Fruit fly (Drosophila melanogaster): ENCODE data around the gene sas.
A peak's percentile ranks its signal among the peaks of the same experiment; 100 is the strongest.

The sas gene

dm6 chr3R:7162356-7163289, at the start of gene sas:
TSS of gene sas (plus strand) at chr3R:7162808.
- TF ChIP-seq noc (tag; optimal IDR thresholded peaks at IDR 0.05), result no peak

DNA sequence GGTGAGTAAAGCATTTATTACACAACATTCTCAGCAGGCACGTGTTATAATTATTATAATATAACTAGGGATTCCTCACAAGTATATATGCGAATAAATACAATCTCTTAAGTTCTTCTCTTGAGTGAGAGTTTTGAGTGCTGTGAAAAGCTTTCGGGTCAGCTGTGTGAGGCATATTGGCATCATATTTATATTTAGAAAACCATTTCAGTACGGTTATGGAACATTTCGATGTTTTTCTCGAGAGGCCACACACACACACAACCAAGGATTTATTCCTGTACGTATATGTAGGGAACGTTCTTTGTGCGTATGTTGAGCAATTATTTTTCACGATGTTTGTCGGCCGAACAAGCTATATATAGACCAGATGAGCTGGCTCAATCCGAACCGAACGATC, 49.6 kb upstream of the sas start:
- TF ChIP-seq noc (tag; optimal IDR thresholded peaks at IDR 0.05), result no peak

- no peak for TF ChIP-seq noc (tag; optimal IDR thresholded peaks at IDR 0.05)
These were observed 46.1 kb upstream of the sas start for dm6 chr3R:7116511-7116910.

- no peak for TF ChIP-seq noc (tag; optimal IDR thresholded peaks at IDR 0.05)
These were observed 45.0 kb upstream of the sas start, which contains the start of gene Mlp84B for dm6 chr3R:7117590-7117989. TSS of gene Mlp84B (minus strand) at chr3R:7117732.

dm6 chr3R:7122172-7123072, 40.2 kb upstream of the sas start:
- TF ChIP-seq noc (tag; optimal IDR thresholded peaks at IDR 0.05), result no peak

- no peak for TF ChIP-seq noc (tag; optimal IDR thresholded peaks at IDR 0.05)
These were observed 39.5 kb upstream of the sas start for dm6 chr3R:7123073-7123572.

DNA sequence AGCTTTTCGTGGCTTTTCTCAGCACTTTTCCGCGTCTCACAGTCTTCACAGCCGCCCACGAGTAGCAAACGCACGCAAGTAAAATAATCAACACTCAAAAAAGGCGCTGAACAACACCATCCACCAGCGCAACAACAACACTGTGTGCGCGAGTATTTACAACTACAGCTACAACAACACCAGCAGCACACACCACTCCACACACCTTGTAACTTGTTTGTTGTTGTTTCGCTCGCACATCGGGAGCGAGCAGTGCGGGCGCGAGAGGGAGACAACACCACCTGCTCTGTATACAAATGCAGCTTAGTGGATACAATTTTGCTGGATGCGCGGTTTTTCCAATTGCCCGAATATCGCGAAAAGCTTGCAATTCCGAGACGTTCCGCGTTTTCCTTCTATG, 38.9 kb upstream of the sas start:
- no peak for TF ChIP-seq noc (tag; optimal IDR thresholded peaks at IDR 0.05)

dm6 chr3R:7124109-7124639, 38.4 kb upstream of the sas start, which contains the start of the genes Alh and CG10098:
TSS of gene Alh (minus strand) at chr3R:7124185.
TSS of gene CG10098 (plus strand) at chr3R:7124548.
- peak; percentile 75 for TF ChIP-seq noc (tag; optimal IDR thresholded peaks at IDR 0.05)

DNA sequence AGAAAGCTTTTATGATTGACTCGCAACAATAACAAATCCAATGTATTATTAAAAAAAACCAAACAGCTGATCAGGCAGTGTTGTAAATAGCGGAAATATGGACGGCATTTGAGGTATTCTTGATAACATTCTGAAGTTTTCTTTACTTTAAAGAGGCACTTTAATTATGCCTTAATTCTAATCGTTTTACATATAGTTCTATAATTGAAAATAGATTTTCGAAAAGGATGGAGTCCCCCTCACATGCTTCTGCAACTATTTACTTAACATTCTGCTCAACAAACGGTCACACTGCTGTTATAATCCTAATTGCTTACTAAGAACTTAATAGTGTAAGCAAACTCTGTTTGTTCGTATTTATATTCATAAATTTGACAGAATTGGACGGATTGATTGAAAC, 34.6 kb upstream of the sas start, which contains the start of gene CG10068:
CG10068 (minus strand) TSS at position 62 of the 400 bp plus-strand sequence.
- peak; percentile 84 for TF ChIP-seq noc (tag; optimal IDR thresholded peaks at IDR 0.05)

DNA sequence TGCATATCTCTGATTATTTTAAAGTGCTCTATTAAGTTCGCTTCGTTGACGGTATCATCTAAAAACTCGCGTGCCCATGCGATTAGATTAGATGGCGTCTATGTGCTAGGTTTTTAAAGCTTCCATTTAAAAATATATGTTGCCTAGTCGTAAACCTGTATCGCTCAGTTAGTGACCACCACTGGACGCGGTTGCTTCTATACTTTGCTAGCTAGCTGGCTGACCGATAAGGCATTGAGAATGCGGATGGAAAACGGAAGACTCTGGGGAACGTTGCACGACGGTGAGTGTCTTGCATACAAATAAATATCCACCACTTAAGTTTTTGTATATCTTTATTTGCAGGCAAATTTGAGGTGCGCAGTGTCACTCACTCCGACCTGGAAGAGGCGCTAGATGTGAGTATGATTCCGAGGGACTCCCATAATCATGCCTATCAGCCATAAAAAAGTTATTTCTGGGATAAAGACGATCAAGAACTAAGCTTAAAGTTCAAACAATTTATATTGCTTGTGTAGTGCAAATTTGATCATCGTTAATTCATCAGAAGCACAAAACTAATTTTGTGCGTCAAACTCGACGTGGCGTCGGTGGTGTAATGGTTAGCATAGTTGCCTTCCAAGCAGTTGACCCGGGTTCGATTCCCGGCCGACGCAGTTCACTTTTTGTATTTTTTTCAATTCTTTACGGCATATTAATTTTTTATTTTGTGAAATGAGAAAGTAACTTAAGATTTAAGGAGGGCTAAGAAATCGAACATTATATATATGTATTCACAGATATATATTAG, 33.1 kb upstream of the sas start, which contains the start of gene CG31248:
CG31248 (plus strand) TSS at position 41 of the 790 bp plus-strand sequence.
- TF ChIP-seq noc (tag; optimal IDR thresholded peaks at IDR 0.05), result peak; percentile 80

- no peak for TF ChIP-seq noc (tag; optimal IDR thresholded peaks at IDR 0.05)
These were observed 31.8 kb upstream of the sas start for dm6 chr3R:7130827-7131226.

DNA sequence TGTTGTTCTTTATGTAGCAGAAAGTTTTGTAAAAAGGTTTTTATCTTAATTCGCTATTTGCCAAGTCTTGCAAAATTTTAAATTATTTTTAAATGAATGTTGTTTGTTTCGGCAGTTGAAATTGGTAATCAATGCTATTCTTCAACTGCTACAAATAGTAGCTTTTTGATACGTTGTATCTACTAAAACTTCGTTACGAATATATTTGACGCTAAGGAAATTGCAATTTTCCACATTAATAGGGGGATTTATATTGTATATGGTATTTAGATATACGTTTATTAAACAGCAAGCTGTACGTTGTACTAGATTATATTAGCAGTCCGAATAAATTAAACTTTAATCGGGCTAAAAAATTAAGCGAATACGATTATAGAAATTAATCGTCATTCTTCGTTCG, 31.3 kb upstream of the sas start, which contains the start of gene CG31493:
CG31493 (plus strand) TSS at position 301 of the 400 bp plus-strand sequence.
- TF ChIP-seq noc (tag; optimal IDR thresholded peaks at IDR 0.05), result no peak

DNA sequence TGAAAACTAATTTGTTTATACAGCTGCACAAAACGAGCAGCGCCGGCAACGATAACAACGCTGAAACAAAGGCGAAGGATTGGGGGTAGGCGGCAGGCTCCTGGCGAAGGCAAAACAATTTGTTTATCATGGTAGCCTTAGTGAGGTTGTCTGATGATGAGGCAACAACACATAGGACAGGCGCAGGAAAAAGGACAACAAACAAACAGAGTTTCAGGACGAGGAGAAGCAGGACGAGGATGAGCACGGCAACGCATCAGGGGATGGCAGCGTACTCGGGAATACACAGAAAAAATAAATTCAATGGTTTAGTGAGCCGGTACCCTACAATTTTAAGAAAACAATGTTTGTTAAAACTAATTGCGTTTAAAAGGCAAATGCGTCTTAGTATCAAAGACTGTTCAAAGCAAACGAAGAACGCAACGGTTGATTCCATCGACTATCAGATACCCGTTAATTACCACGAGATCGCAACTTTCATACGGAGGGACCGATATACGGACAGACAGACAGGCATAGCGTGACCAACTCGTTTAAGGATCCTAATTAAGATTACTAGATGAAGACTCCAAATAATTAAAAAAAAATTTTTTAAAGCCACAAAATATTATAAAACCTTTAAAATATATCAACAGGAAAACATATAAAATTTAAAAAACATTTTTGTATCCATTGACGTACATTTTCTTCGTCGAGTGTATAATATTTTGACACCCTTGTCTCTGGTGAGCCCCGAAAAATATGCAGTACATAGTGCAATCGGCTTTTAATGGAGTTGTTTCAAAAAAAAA, 27.7 kb upstream of the sas start:
- no peak for TF ChIP-seq noc (tag; optimal IDR thresholded peaks at IDR 0.05)

DNA sequence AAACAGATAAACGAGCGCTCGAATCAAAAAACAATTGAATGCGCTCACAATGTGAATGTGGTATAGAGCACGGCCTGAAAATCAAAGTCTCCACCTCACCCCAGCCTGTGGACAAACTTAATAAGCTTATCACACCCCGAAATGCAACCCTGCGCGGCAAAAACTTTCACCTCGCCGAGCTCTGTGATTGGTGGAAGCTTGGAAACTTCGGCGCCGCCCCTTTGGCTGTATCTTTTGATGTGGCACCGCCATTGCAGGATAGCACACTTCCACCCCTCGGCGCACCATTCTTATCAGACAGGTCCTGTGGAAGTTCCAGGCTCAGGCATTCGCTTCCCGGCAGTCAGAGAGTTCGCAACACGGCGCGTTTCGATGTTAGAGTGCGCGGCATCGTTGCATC, 26.7 kb upstream of the sas start, which contains the start of gene Fer1:
Fer1 (plus strand) TSS at position 326 of the 400 bp plus-strand sequence.
- no peak for TF ChIP-seq noc (tag; optimal IDR thresholded peaks at IDR 0.05)
